Fruit fly (Drosophila melanogaster) whole organism, embryonic: Measurements from ENCODE around the gene Syx5.

Source experiments
- CG13123 ChIP-seq: fragments of 200-800 bp; sonication (Bioruptor generic); optimal IDR thresholded peaks from 2 replicates; lab custom pipeline; 2016; ENCODE audit warnings: missing biosample characterization, missing genetic modification characterization
- CG3726 ChIP-seq: fragments of 200-800 bp; sonication (Bioruptor generic); IDR thresholded peaks from 3 replicates; pipeline ENCODE4, ENCODE4 v1.3.6; 2022; ENCODE audit warnings: missing biosample characterization, missing genetic modification characterization
- Chrac-16 ChIP-seq: fragments of 200-800 bp; sonication (Bioruptor generic); optimal IDR thresholded peaks from 3 replicates; lab custom pipeline; 2016; ENCODE audit warnings: missing biosample characterization, missing genetic modification characterization
- Ets97D ChIP-seq: fragments of 200-800 bp; sonication (Bioruptor generic); optimal IDR thresholded peaks from 3 replicates; lab custom pipeline; 2016; ENCODE audit warnings: missing biosample characterization, missing genetic modification characterization
- Fer2 ChIP-seq: fragments of 200-800 bp; sonication (Bioruptor generic); optimal IDR thresholded peaks from 2 replicates; lab custom pipeline; 2018; ENCODE audit warnings: missing biosample characterization, mild to moderate bottlenecking, missing genetic modification characterization, moderate library complexity
- Side ChIP-seq: fragments of 200-800 bp; sonication (Bioruptor generic); optimal IDR thresholded peaks from 2 replicates; lab custom pipeline; 2016; ENCODE audit warnings: missing biosample characterization, missing genetic modification characterization
- bowl ChIP-seq: fragments of 200-800 bp; sonication (Bioruptor generic); IDR thresholded peaks from 2 replicates; pipeline ENCODE4 v1.3.6; 2022; ENCODE audit warnings: missing biosample characterization, missing genetic modification characterization
- crc ChIP-seq: fragments of 200-800 bp; sonication (Bioruptor generic); optimal IDR thresholded peaks from 2 replicates; lab custom pipeline; 2016; ENCODE audit warnings: missing biosample characterization, missing genetic modification characterization
- tll ChIP-seq, 2 experiments: fragments of 200-800 bp in 1 of 2; fragments of >200 bp in 1 of 2; sonication (Bioruptor generic) in 1 of 2; optimal IDR thresholded peaks; 2 replicates each; lab custom pipeline; 2017 to 2019; ENCODE audit warnings: missing biosample characterization in 2 of 2, missing genetic modification characterization in 2 of 2, mild to moderate bottlenecking in 1 of 2, moderate library complexity in 1 of 2

- TF ChIP-seq CG3726 (GFP tag; lab: Robert Waterston, UW) (no peak), crc (no peak), Fer2 (tag; lab: Kevin White, UChicago) (no peak), Chrac-16 (GFP tag; lab: Kevin White, UChicago) (no peak), CG13123 (GFP tag; lab: Kevin White, UChicago) (no peak), Ets97D (GFP tag; lab: Kevin White, UChicago) (no peak), bowl (GFP tag; lab: Robert Waterston, UW) (no peak), tll (GFP tag; optimal IDR thresholded peaks at IDR 0.05; lab: Kevin White, UChicago) (no peak), Side (GFP tag; lab: Kevin White, UChicago) (no peak)
Measured at dm6 chr2L:16290984-16291383, 16.2 kb upstream of the Syx5 start, which contains the start of gene CG17329.
